Worm (Caenorhabditis elegans) whole organism, L4 larva: ENCODE results near the gene warf-1.
A peak's percentile ranks its signal among the peaks of the same experiment; 100 is the strongest.

Experiments used
- F26F4.8 ChIP-seq: fragments of 200-800 bp; sonication (Bioruptor generic); conservative IDR thresholded peaks from 2 replicates; pipeline ENCODE4 v1.3.6; 2022; ENCODE audit warnings: missing genetic modification characterization, missing compliant biosample characterization
- F49E8.2 ChIP-seq: sonication (generic microtip); optimal IDR thresholded peaks from 2 replicates; lab custom pipeline; 2016; ENCODE audit warnings: missing compliant biosample characterization, mild to moderate bottlenecking, missing genetic modification characterization, borderline replicate concordance
- T20F7.1 ChIP-seq: fragments of 200-800 bp; sonication (Bioruptor generic); optimal IDR thresholded peaks from 2 replicates; lab custom pipeline; 2018; ENCODE audit warnings: mild to moderate bottlenecking, missing genetic modification characterization, missing compliant biosample characterization
- ZK546.5 ChIP-seq, 2 experiments: sonication (generic microtip); optimal IDR thresholded peaks; 2 replicates each; lab custom pipeline; 2017; ENCODE audit warnings: missing biosample characterization in 2 of 2, missing genetic modification characterization in 2 of 2
- ama-1 ChIP-seq: fragments of 150-350 bp; optimal IDR thresholded peaks from 2 replicates; lab custom pipeline; 2014; ENCODE audit warnings: inconsistent platforms, mixed read lengths
- attf-4 ChIP-seq: sonication (generic microtip); optimal IDR thresholded peaks from 3 replicates; lab custom pipeline; 2017; ENCODE audit warnings: missing biosample characterization, missing genetic modification characterization
- ceh-28 ChIP-seq: fragments of 150-350 bp; optimal IDR thresholded peaks from 2 replicates; lab custom pipeline; 2014; ENCODE audit warnings: missing biosample characterization, missing genetic modification reagents, missing genetic modification characterization
- ceh-62 ChIP-seq: sonication (generic microtip); optimal IDR thresholded peaks from 2 replicates; lab custom pipeline; 2017; ENCODE audit warnings: missing biosample characterization, missing genetic modification characterization
- daf-12 ChIP-seq: fragments of 150-350 bp; optimal IDR thresholded peaks from 2 replicates; lab custom pipeline; 2014; ENCODE audit warnings: missing biosample characterization, missing genetic modification reagents, missing genetic modification characterization
- daf-16 ChIP-seq, 3 experiments: sonication (generic microtip); optimal IDR thresholded peaks; 2 replicates each; lab custom pipeline; 2016 to 2017; ENCODE audit warnings: missing genetic modification characterization in 3 of 3, missing genetic modification reagents in 3 of 3, mild to moderate bottlenecking in 2 of 3, missing compliant biosample characterization in 2 of 3, missing biosample characterization in 1 of 3, moderate library complexity in 1 of 3
- daf-8 ChIP-seq: fragments of 200-800 bp; sonication (Bioruptor generic); IDR thresholded peaks from 2 replicates; pipeline ENCODE4 v1.3.6; 2022; ENCODE audit warnings: missing genetic modification characterization, missing compliant biosample characterization
- dpl-1 ChIP-seq: fragments of 150-350 bp; optimal IDR thresholded peaks from 2 replicates; lab custom pipeline; 2014; ENCODE audit warnings: missing biosample characterization, missing genetic modification reagents, missing genetic modification characterization
- dve-1 ChIP-seq: sonication (generic microtip); optimal IDR thresholded peaks from 2 replicates; lab custom pipeline; 2017; ENCODE audit warnings: antibody characterized with exemption, mild to moderate bottlenecking, missing genetic modification characterization, missing compliant biosample characterization; ENCODE audit not compliant: insufficient read depth
- hif-1 ChIP-seq, 2 experiments: sonication (generic microtip); optimal IDR thresholded peaks; 2 replicates each; lab custom pipeline; 2016 to 2017; ENCODE audit warnings: missing compliant biosample characterization in 2 of 2, missing genetic modification characterization in 2 of 2, missing genetic modification reagents in 2 of 2, missing genotype in 2 of 2, mild to moderate bottlenecking in 1 of 2
- hlh-11 ChIP-seq: fragments of 200-800 bp; sonication (Bioruptor generic); optimal IDR thresholded peaks from 2 replicates; lab custom pipeline; 2018; ENCODE audit warnings: mild to moderate bottlenecking, missing genetic modification characterization, missing compliant biosample characterization
- hlh-30 ChIP-seq: sonication (generic microtip); optimal IDR thresholded peaks from 2 replicates; lab custom pipeline; 2017; ENCODE audit warnings: antibody characterized with exemption, mild to moderate bottlenecking, missing genetic modification characterization, missing compliant biosample characterization; ENCODE audit not compliant: insufficient read depth
- hmg-1.1 ChIP-seq: fragments of 200-800 bp; sonication (Bioruptor generic); IDR thresholded peaks from 2 replicates; pipeline ENCODE4 v1.3.6; 2022; ENCODE audit warnings: missing genetic modification reagents, missing genetic modification characterization, missing compliant biosample characterization
- jun-1 ChIP-seq: fragments of 150-350 bp; optimal IDR thresholded peaks from 2 replicates; lab custom pipeline; 2014; ENCODE audit warnings: missing biosample characterization, missing genetic modification reagents, missing genetic modification characterization
- lin-1 ChIP-seq: fragments of 200-800 bp; sonication (Bioruptor generic); IDR thresholded peaks from 2 replicates; pipeline ENCODE4 v1.3.6; 2022; ENCODE audit warnings: missing genetic modification reagents, missing genetic modification characterization, missing compliant biosample characterization
- lin-13 ChIP-seq: fragments of 150-350 bp; optimal IDR thresholded peaks from 2 replicates; lab custom pipeline; 2014; ENCODE audit warnings: missing biosample characterization, missing genetic modification reagents, missing genetic modification characterization
- lin-38 ChIP-seq: fragments of 200-800 bp; sonication (Bioruptor generic); IDR thresholded peaks from 2 replicates; pipeline ENCODE4 v1.3.6; 2022; ENCODE audit warnings: missing genetic modification reagents, missing genetic modification characterization, missing compliant biosample characterization
- lsy-2 ChIP-seq, 2 experiments: fragments of 150-350 bp in 1 of 2; sonication (generic microtip) in 1 of 2; optimal IDR thresholded peaks; 2 replicates each; lab custom pipeline; 2014 to 2017; ENCODE audit warnings: missing biosample characterization in 2 of 2, missing genetic modification characterization in 2 of 2
- madf-9 ChIP-seq: fragments of 200-800 bp; sonication (Bioruptor generic); conservative IDR thresholded peaks from 2 replicates; pipeline ENCODE4 v1.3.6; 2022; ENCODE audit warnings: missing genetic modification reagents, missing genetic modification characterization, missing compliant biosample characterization
- mdt-29 ChIP-seq: fragments of 200-800 bp; sonication (Bioruptor generic); IDR thresholded peaks from 2 replicates; pipeline ENCODE4 v1.3.6; 2022; ENCODE audit warnings: missing genetic modification reagents, missing genetic modification characterization, missing compliant biosample characterization
- mep-1 ChIP-seq: fragments of 150-350 bp; sonication (generic microtip); optimal IDR thresholded peaks from 3 replicates; lab custom pipeline; 2014; ENCODE audit warnings: missing biosample characterization, missing genetic modification characterization
- mes-2 ChIP-seq: sonication (generic microtip); optimal IDR thresholded peaks from 2 replicates; lab custom pipeline; 2016; ENCODE audit warnings: missing genotype, mild to moderate bottlenecking, missing genetic modification characterization, missing compliant biosample characterization; ENCODE audit not compliant: poor library complexity, severe bottlenecking
- mxl-3 ChIP-seq: fragments of 200-800 bp; sonication (Bioruptor generic); optimal IDR thresholded peaks from 2 replicates; lab custom pipeline; 2018; ENCODE audit warnings: mild to moderate bottlenecking, missing genetic modification characterization, missing compliant biosample characterization
- nhr-102 ChIP-seq: sonication (generic microtip); optimal IDR thresholded peaks from 2 replicates; lab custom pipeline; 2016; ENCODE audit warnings: mild to moderate bottlenecking, missing genetic modification characterization, moderate library complexity, missing compliant biosample characterization
- nhr-11 ChIP-seq: fragments of 150-350 bp; optimal IDR thresholded peaks from 2 replicates; lab custom pipeline; 2014; ENCODE audit warnings: missing biosample characterization, missing genetic modification characterization
- nhr-237 ChIP-seq: sonication (generic microtip); optimal IDR thresholded peaks from 2 replicates; lab custom pipeline; 2017; ENCODE audit warnings: missing biosample characterization, missing genetic modification characterization
- nhr-25 ChIP-seq: sonication (generic microtip); optimal IDR thresholded peaks from 2 replicates; lab custom pipeline; 2017; ENCODE audit warnings: missing genetic modification characterization, mild to moderate bottlenecking, missing compliant biosample characterization, antibody characterized with exemption, moderate library complexity, borderline replicate concordance; ENCODE audit not compliant: insufficient read depth
- nhr-28 ChIP-seq: fragments of 150-350 bp; optimal IDR thresholded peaks from 2 replicates; lab custom pipeline; 2014; ENCODE audit warnings: missing biosample characterization, missing genetic modification characterization
- nhr-6 ChIP-seq: fragments of 150-350 bp; optimal IDR thresholded peaks from 2 replicates; lab custom pipeline; 2014; ENCODE audit warnings: missing biosample characterization, missing genetic modification characterization
- nhr-77 ChIP-seq: fragments of 150-350 bp; optimal IDR thresholded peaks from 2 replicates; lab custom pipeline; 2014; ENCODE audit warnings: missing biosample characterization, missing genetic modification characterization
- pha-4 ChIP-seq, 2 experiments: fragments of 150-350 bp in 1 of 2; fragments of 200-800 bp in 1 of 2; sonication (Bioruptor generic) in 1 of 2; IDR thresholded peaks in 1 of 2; optimal IDR thresholded peaks in 1 of 2; 2 replicates each; pipeline versions ENCODE4 v1.3.6 to Lab custom; 2014 to 2022; ENCODE audit warnings: missing genetic modification characterization in 2 of 2, missing genetic modification reagents in 2 of 2, missing biosample characterization in 1 of 2, missing compliant biosample characterization in 1 of 2
- pqm-1 ChIP-seq: sonication (generic microtip); optimal IDR thresholded peaks from 2 replicates; lab custom pipeline; 2017; ENCODE audit warnings: missing biosample characterization, missing genetic modification characterization
- rbr-2 ChIP-seq: sonication (generic microtip); optimal IDR thresholded peaks from 2 replicates; lab custom pipeline; 2016; ENCODE audit warnings: missing genotype, missing genetic modification characterization, missing compliant biosample characterization
- snpc-1.2 ChIP-seq: fragments of 200-800 bp; sonication (Bioruptor generic); IDR thresholded peaks from 2 replicates; pipeline ENCODE4 v1.3.6; 2022; ENCODE audit warnings: missing genetic modification reagents, missing genetic modification characterization, missing compliant biosample characterization
- tra-1 ChIP-seq: fragments of 200-800 bp; sonication (Bioruptor generic); IDR thresholded peaks from 2 replicates; pipeline ENCODE4 v1.3.6; 2022; ENCODE audit warnings: missing genetic modification reagents, missing genetic modification characterization, missing compliant biosample characterization
- unc-130 ChIP-seq: sonication (generic microtip); optimal IDR thresholded peaks from 2 replicates; lab custom pipeline; 2016; ENCODE audit warnings: missing genetic modification reagents, missing genetic modification characterization, missing compliant biosample characterization
- unc-62 ChIP-seq, 3 experiments: fragments of 150-350 bp in 1 of 3; sonication (generic microtip); optimal IDR thresholded peaks in 2 of 3; peaks in 1 of 3; 1 replicate in 1 of 3; 2 replicates in 2 of 3; lab custom pipeline; 2014 to 2017; ENCODE audit warnings: missing biosample characterization in 3 of 3, missing genetic modification characterization in 3 of 3, missing genetic modification reagents in 3 of 3, missing genotype in 1 of 3
- zfp-3 ChIP-seq: fragments of 200-800 bp; sonication (Bioruptor generic); conservative IDR thresholded peaks from 2 replicates; pipeline ENCODE4 v1.3.6; 2022; ENCODE audit warnings: missing genetic modification reagents, missing genetic modification characterization, missing compliant biosample characterization

warf-1 gene

ce11 chrIV:7653198-7653597, 18.6 kb downstream of the warf-1 start:
- TF ChIP-seq jun-1 (no peak), pqm-1 (tag; lab: Kevin White, UChicago) (peak; percentile 23), daf-12 (no peak), nhr-28 (tag; lab: Kevin White, UChicago) (peak; percentile 73), unc-62 (GFP tag; optimal IDR thresholded peaks at IDR 0.05 in 1 of 2; lab: Kevin White, UChicago) (no peak), unc-62 (tag; optimal IDR thresholded peaks at IDR 0.05; lab: Kevin White, UChicago) (no peak), ceh-62 (no peak), lsy-2 (tag; optimal IDR thresholded peaks at IDR 0.05; lab: Kevin White, UChicago) (no peak)

- TF ChIP-seq nhr-237: no peak
- peak; percentile 46 for TF ChIP-seq nhr-11 (tag; lab: Kevin White, UChicago)
- no peak for TF ChIP-seq daf-12
- peak; percentile 82 for TF ChIP-seq mep-1
- peak in 1 of 2 experiments; percentile 74 for TF ChIP-seq lsy-2 (tag; optimal IDR thresholded peaks at IDR 0.05; lab: Kevin White, UChicago)
- TF ChIP-seq madf-9 (GFP tag; lab: Robert Waterston, UW): no peak
- TF ChIP-seq unc-130 (GFP tag; lab: Kevin White, UChicago): peak; percentile 55
- no peak for TF ChIP-seq ZK546.5 (tag; optimal IDR thresholded peaks at IDR 0.05; lab: Kevin White, UChicago)
- TF ChIP-seq nhr-102 (tag; lab: Kevin White, UChicago): peak; percentile 8
- no peak for TF ChIP-seq tra-1
- no peak for TF ChIP-seq mdt-29 (GFP tag; lab: Robert Waterston, UW)
- TF ChIP-seq mxl-3 (GFP tag; lab: Kevin White, UChicago): peak; percentile 24
- TF ChIP-seq nhr-25 (tag; lab: Kevin White, UChicago): peak; percentile 52
- peak; percentile 94 for TF ChIP-seq mes-2 (tag; lab: Kevin White, UChicago)
- TF ChIP-seq hlh-11 (tag; lab: Kevin White, UChicago): peak; percentile 63
- peak; percentile 49 for TF ChIP-seq hlh-30 (tag; lab: Kevin White, UChicago)
- TF ChIP-seq zfp-3 (GFP tag; lab: Robert Waterston, UW): no peak
- no peak for TF ChIP-seq attf-4 (tag; lab: Kevin White, UChicago)
- peak; percentile 35; the same call in 1 of the 2 replicates for TF ChIP-seq pha-4 (GFP tag; IDR thresholded peaks at IDR 0.05; lab: Robert Waterston, UW)
- TF ChIP-seq pha-4 (tag; optimal IDR thresholded peaks at IDR 0.05; lab: Kevin White, UChicago): peak; percentile 42
- TF ChIP-seq pqm-1 (tag; lab: Kevin White, UChicago): peak; percentile 6
- TF ChIP-seq dve-1 (tag; lab: Kevin White, UChicago): peak; percentile 46
- TF ChIP-seq nhr-28 (tag; lab: Kevin White, UChicago): peak; percentile 64
- TF ChIP-seq F49E8.2 (tag; lab: Kevin White, UChicago): no peak
- no peak for TF ChIP-seq lin-1
- TF ChIP-seq nhr-77 (tag; lab: Kevin White, UChicago): peak; percentile 86
- peak; percentile 96 for TF ChIP-seq lin-38 (GFP tag; lab: Robert Waterston, UW)
- peak; percentile 15 for TF ChIP-seq T20F7.1 (GFP tag; lab: Kevin White, UChicago)
- no peak for TF ChIP-seq daf-16 (GFP tag; optimal IDR thresholded peaks at IDR 0.05; lab: Kevin White, UChicago)
- TF ChIP-seq daf-16 (tag; optimal IDR thresholded peaks at IDR 0.05; lab: Kevin White, UChicago): no peak
- TF ChIP-seq hif-1 (tag; optimal IDR thresholded peaks at IDR 0.05; lab: Kevin White, UChicago): peak in 1 of 2 experiments; percentile 71
- peak; percentile 51 for TF ChIP-seq rbr-2 (tag; lab: Kevin White, UChicago)
- no peak for TF ChIP-seq snpc-1.2 (GFP tag; lab: Robert Waterston, UW)
- TF ChIP-seq dpl-1 (GFP tag; lab: Kevin White, UChicago): peak; percentile 62
- TF ChIP-seq hmg-1.1 (GFP tag; lab: Robert Waterston, UW): 0 out of 2 replicates have a peak, but pooled peaks have one; percentile 32
- peak; percentile 86 for TF ChIP-seq nhr-6 (tag; lab: Kevin White, UChicago)
- TF ChIP-seq ama-1 (lab: Kevin White, UChicago): no peak
- TF ChIP-seq daf-8 (GFP tag; lab: Robert Waterston, UW): no peak
- TF ChIP-seq lin-13 (GFP tag; lab: Kevin White, UChicago): peak; percentile 13
- no peak for TF ChIP-seq F26F4.8 (GFP tag; lab: Robert Waterston, UW)
- TF ChIP-seq ceh-28 (tag; lab: Kevin White, UChicago): no peak
- TF ChIP-seq, all 104 proteins: peak for 23
Measured at ce11 chrIV:7654212-7654778, 19.7 kb downstream of the warf-1 start, which contains the start of gene nrde-4. nrde-4 (minus strand) TSS chrIV:7654262.
